Fruit fly (Drosophila melanogaster) whole organism, embryonic: Measurements from ENCODE around the gene CG16965.

Source experiments
- Awh ChIP-seq: fragments of 200-800 bp; sonication (Bioruptor generic); IDR thresholded peaks from 2 replicates; pipeline ENCODE4, ENCODE4 v1.3.6; 2022; ENCODE audit warnings: missing biosample characterization, missing genetic modification characterization
- Blimp-1 ChIP-seq: fragments of 200-800 bp; sonication (Bioruptor generic); optimal IDR thresholded peaks from 3 replicates; lab custom pipeline; 2018; ENCODE audit warnings: missing biosample characterization, missing genetic modification characterization, mild to moderate bottlenecking, moderate library complexity, missing genetic modification reagents
- CG10209 ChIP-seq: fragments of 200-800 bp; sonication (Bioruptor generic); optimal IDR thresholded peaks from 3 replicates; lab custom pipeline; 2017; ENCODE audit warnings: missing biosample characterization, mild to moderate bottlenecking, missing genetic modification characterization, missing genetic modification reagents
- CG13296 ChIP-seq: fragments of 200-800 bp; sonication (Bioruptor generic); optimal IDR thresholded peaks from 3 replicates; lab custom pipeline; 2018; ENCODE audit warnings: missing biosample characterization, mild to moderate bottlenecking, missing genetic modification characterization
- CG14014 ChIP-seq: fragments of 200-800 bp; sonication (Bioruptor generic); IDR thresholded peaks from 2 replicates; pipeline ENCODE4 v1.3.6; 2022; ENCODE audit warnings: missing biosample characterization, missing genetic modification characterization
- CG1603 ChIP-seq: fragments of 200-800 bp; sonication (Bioruptor generic); optimal IDR thresholded peaks from 2 replicates; lab custom pipeline; 2019; ENCODE audit warnings: missing biosample characterization, mild to moderate bottlenecking, missing genetic modification characterization, moderate library complexity
- CG18011 ChIP-seq: fragments of 200-800 bp; sonication (Bioruptor generic); optimal IDR thresholded peaks from 2 replicates; lab custom pipeline; 2017; ENCODE audit warnings: missing biosample characterization, missing genetic modification characterization, mild to moderate bottlenecking, moderate library complexity, missing genotype
- CG2120 ChIP-seq: fragments of 200-800 bp; sonication (Bioruptor generic); optimal IDR thresholded peaks from 3 replicates; lab custom pipeline; 2016; ENCODE audit warnings: missing biosample characterization, missing genetic modification characterization
- CG31224 ChIP-seq: fragments of 200-800 bp; sonication (Bioruptor generic); IDR thresholded peaks from 2 replicates; pipeline ENCODE4 v1.3.6; 2022; ENCODE audit warnings: missing biosample characterization, missing genetic modification characterization
- CG3163 ChIP-seq: fragments of 200-800 bp; sonication (Bioruptor generic); optimal IDR thresholded peaks from 3 replicates; lab custom pipeline; 2016; ENCODE audit warnings: missing biosample characterization, missing genetic modification characterization
- CG3726 ChIP-seq: fragments of 200-800 bp; sonication (Bioruptor generic); IDR thresholded peaks from 3 replicates; pipeline ENCODE4, ENCODE4 v1.3.6; 2022; ENCODE audit warnings: missing biosample characterization, missing genetic modification characterization
- CG3995 ChIP-seq: fragments of 200-800 bp; sonication (Bioruptor generic); optimal IDR thresholded peaks from 3 replicates; lab custom pipeline; 2016; ENCODE audit warnings: missing biosample characterization, missing genetic modification characterization
- CG6854 ChIP-seq: fragments of 200-800 bp; sonication (Bioruptor generic); optimal IDR thresholded peaks from 3 replicates; lab custom pipeline; 2017; ENCODE audit warnings: missing biosample characterization, mild to moderate bottlenecking, missing genetic modification characterization
- CG7372 ChIP-seq: fragments of 200-800 bp; sonication (Bioruptor generic); IDR thresholded peaks from 2 replicates; pipeline ENCODE4 v1.3.6; 2022; ENCODE audit warnings: missing biosample characterization, missing genetic modification characterization
- CG7963 ChIP-seq: fragments of 200-800 bp; sonication (Bioruptor generic); IDR thresholded peaks from 3 replicates; pipeline ENCODE4 v1.3.6; 2022; ENCODE audit warnings: missing biosample characterization, missing genetic modification characterization; ENCODE audit not compliant: partially characterized antibody
- CG8281 ChIP-seq: fragments of 200-800 bp; sonication (Bioruptor generic); optimal IDR thresholded peaks from 2 replicates; lab custom pipeline; 2018; ENCODE audit warnings: missing biosample characterization, mild to moderate bottlenecking, missing genetic modification characterization, moderate library complexity
- D ChIP-seq, 2 experiments: fragments of 200-800 bp in 1 of 2; fragments of >200 bp in 1 of 2; sonication (Bioruptor generic) in 1 of 2; optimal IDR thresholded peaks; 2 replicates in 1 of 2; 3 replicates in 1 of 2; lab custom pipeline; 2017; ENCODE audit warnings: mild to moderate bottlenecking in 1 of 2, missing biosample characterization in 1 of 2, missing genetic modification characterization in 1 of 2, missing genetic modification reagents in 1 of 2
- D19B ChIP-seq: fragments of 200-800 bp; sonication (Bioruptor generic); optimal IDR thresholded peaks from 2 replicates; lab custom pipeline; 2017; ENCODE audit warnings: missing biosample characterization, mild to moderate bottlenecking, missing genetic modification characterization
- Deaf1 ChIP-seq: fragments of 200-800 bp; optimal IDR thresholded peaks from 3 replicates; lab custom pipeline; 2019; ENCODE audit warnings: missing biosample characterization, mild to moderate bottlenecking, missing genetic modification characterization, moderate library complexity
- Dip2 ChIP-seq: fragments of 200-800 bp; sonication (Bioruptor generic); IDR thresholded peaks from 2 replicates; pipeline ENCODE4 v1.3.6; 2022; ENCODE audit warnings: missing biosample characterization, missing genetic modification characterization
- Doc3 ChIP-seq: fragments of 200-800 bp; sonication (Bioruptor generic); IDR thresholded peaks from 3 replicates; pipeline ENCODE4 v1.3.6; 2022; ENCODE audit warnings: missing biosample characterization, missing genetic modification characterization; ENCODE audit not compliant: partially characterized antibody
- GATAe ChIP-seq: fragments of 200-800 bp; sonication (Bioruptor generic); conservative IDR thresholded peaks from 2 replicates; pipeline ENCODE4 v1.3.6; 2022; ENCODE audit warnings: missing biosample characterization, missing genetic modification characterization
- Gsc ChIP-seq: fragments of 200-800 bp; sonication (Bioruptor generic); IDR thresholded peaks from 2 replicates; pipeline ENCODE4 v1.3.6; 2022; ENCODE audit warnings: missing biosample characterization, missing genetic modification characterization
- HHEX ChIP-seq: fragments of 200-800 bp; sonication (Bioruptor generic); optimal IDR thresholded peaks from 3 replicates; lab custom pipeline; 2017; ENCODE audit warnings: missing biosample characterization, mild to moderate bottlenecking, missing genetic modification characterization, missing genetic modification reagents
- HLH54F ChIP-seq: fragments of 200-800 bp; sonication (Bioruptor generic); optimal IDR thresholded peaks from 3 replicates; lab custom pipeline; 2016; ENCODE audit warnings: missing biosample characterization, missing genetic modification characterization
- Lpt ChIP-seq: fragments of >200 bp; optimal IDR thresholded peaks from 2 replicates; lab custom pipeline; 2018; ENCODE audit warnings: missing biosample characterization, missing genetic modification characterization
- MESR4 ChIP-seq: fragments of 200-800 bp; sonication (Bioruptor generic); optimal IDR thresholded peaks from 2 replicates; lab custom pipeline; 2018; ENCODE audit warnings: missing biosample characterization, mild to moderate bottlenecking, missing genetic modification characterization, moderate library complexity
- Rx ChIP-seq: fragments of 200-800 bp; sonication (Bioruptor generic); IDR thresholded peaks from 2 replicates; pipeline ENCODE4 v1.3.6; 2022; ENCODE audit warnings: missing biosample characterization, missing genetic modification characterization
- Sry-δ ChIP-seq: fragments of 200-800 bp; sonication (Bioruptor generic); optimal IDR thresholded peaks from 2 replicates; lab custom pipeline; 2016; ENCODE audit warnings: missing biosample characterization, missing genetic modification characterization
- Ssrp ChIP-seq: fragments of 200-800 bp; sonication (Bioruptor generic); optimal IDR thresholded peaks from 2 replicates; lab custom pipeline; 2018; ENCODE audit warnings: missing biosample characterization, mild to moderate bottlenecking, missing genetic modification characterization, moderate library complexity
- Trl ChIP-seq, 3 experiments: fragments of >200 bp in 2 of 3; fragments of 200-800 bp in 1 of 3; sonication (Bioruptor generic) in 1 of 3; optimal IDR thresholded peaks; 2 replicates in 1 of 3; 3 replicates in 2 of 3; lab custom pipeline; 2016 to 2017; ENCODE audit warnings: missing biosample characterization in 1 of 3, missing genetic modification characterization in 1 of 3
- cas ChIP-seq: fragments of 200-800 bp; sonication (Bioruptor generic); IDR thresholded peaks from 2 replicates; pipeline ENCODE4 v1.3.6; 2022; ENCODE audit warnings: missing biosample characterization, missing genetic modification characterization
- disco-r ChIP-seq: fragments of 200-800 bp; sonication (Bioruptor generic); optimal IDR thresholded peaks from 2 replicates; lab custom pipeline; 2016; ENCODE audit warnings: missing biosample characterization, missing genetic modification characterization
- ems ChIP-seq: fragments of 200-800 bp; sonication (Bioruptor generic); optimal IDR thresholded peaks from 3 replicates; lab custom pipeline; 2016; ENCODE audit warnings: missing biosample characterization, missing genetic modification characterization
- fu2 ChIP-seq: fragments of 200-800 bp; sonication (Bioruptor generic); optimal IDR thresholded peaks from 2 replicates; lab custom pipeline; 2016; ENCODE audit warnings: missing biosample characterization, missing genetic modification characterization
- gcm2 ChIP-seq: fragments of 200-800 bp; sonication (Bioruptor generic); optimal IDR thresholded peaks from 2 replicates; lab custom pipeline; 2016; ENCODE audit warnings: missing biosample characterization, missing genetic modification characterization
- gro ChIP-seq: fragments of 200-800 bp; sonication (Bioruptor generic); optimal IDR thresholded peaks from 2 replicates; lab custom pipeline; 2016; ENCODE audit warnings: missing biosample characterization, missing genetic modification characterization
- ind ChIP-seq: fragments of 200-800 bp; sonication (Bioruptor generic); optimal IDR thresholded peaks from 3 replicates; lab custom pipeline; 2016; ENCODE audit warnings: missing biosample characterization, missing genetic modification characterization
- jumu ChIP-seq: fragments of 200-800 bp; sonication (Bioruptor generic); optimal IDR thresholded peaks from 3 replicates; lab custom pipeline; 2016; ENCODE audit warnings: missing biosample characterization, missing genetic modification characterization
- lmd ChIP-seq: fragments of 200-800 bp; sonication (Bioruptor generic); IDR thresholded peaks from 2 replicates; pipeline ENCODE4 v1.3.6; 2022; ENCODE audit warnings: missing biosample characterization, missing genetic modification characterization
- luna ChIP-seq: fragments of 200-800 bp; sonication (Bioruptor generic); optimal IDR thresholded peaks from 2 replicates; lab custom pipeline; 2016; ENCODE audit warnings: missing biosample characterization, missing genetic modification characterization
- mirr ChIP-seq: fragments of 200-800 bp; sonication (Bioruptor generic); optimal IDR thresholded peaks from 3 replicates; lab custom pipeline; 2018; ENCODE audit warnings: missing biosample characterization, mild to moderate bottlenecking, missing genetic modification characterization
- peb ChIP-seq: fragments of 200-800 bp; sonication (Bioruptor generic); IDR thresholded peaks from 2 replicates; pipeline ENCODE4 v1.3.6; 2022; ENCODE audit warnings: missing biosample characterization, missing genetic modification characterization
- pfk ChIP-seq: fragments of 200-800 bp; sonication (Bioruptor generic); optimal IDR thresholded peaks from 2 replicates; lab custom pipeline; 2018; ENCODE audit warnings: missing biosample characterization, mild to moderate bottlenecking, missing genetic modification characterization, moderate library complexity
- sqz ChIP-seq: fragments of 200-800 bp; sonication (Bioruptor generic); optimal IDR thresholded peaks from 3 replicates; lab custom pipeline; 2018; ENCODE audit warnings: missing biosample characterization, mild to moderate bottlenecking, missing genetic modification characterization
- tin ChIP-seq: fragments of 200-800 bp; sonication (Bioruptor generic); optimal IDR thresholded peaks from 3 replicates; lab custom pipeline; 2016; ENCODE audit warnings: missing biosample characterization, missing genetic modification characterization
- tna ChIP-seq: fragments of 200-800 bp; sonication (Bioruptor generic); IDR thresholded peaks from 2 replicates; pipeline ENCODE4 v1.3.6; 2022; ENCODE audit warnings: missing biosample characterization, missing genetic modification characterization; ENCODE audit not compliant: partially characterized antibody
- unc-4 ChIP-seq: fragments of 200-800 bp; sonication (Bioruptor generic); IDR thresholded peaks from 2 replicates; pipeline ENCODE4 v1.3.6; 2022; ENCODE audit warnings: missing biosample characterization, missing genetic modification characterization; ENCODE audit not compliant: partially characterized antibody
- unpg ChIP-seq: fragments of 200-800 bp; sonication (Bioruptor generic); optimal IDR thresholded peaks from 3 replicates; lab custom pipeline; 2018; ENCODE audit warnings: missing biosample characterization, mild to moderate bottlenecking, missing genetic modification characterization, moderate library complexity

Gene CG16965

DNA sequence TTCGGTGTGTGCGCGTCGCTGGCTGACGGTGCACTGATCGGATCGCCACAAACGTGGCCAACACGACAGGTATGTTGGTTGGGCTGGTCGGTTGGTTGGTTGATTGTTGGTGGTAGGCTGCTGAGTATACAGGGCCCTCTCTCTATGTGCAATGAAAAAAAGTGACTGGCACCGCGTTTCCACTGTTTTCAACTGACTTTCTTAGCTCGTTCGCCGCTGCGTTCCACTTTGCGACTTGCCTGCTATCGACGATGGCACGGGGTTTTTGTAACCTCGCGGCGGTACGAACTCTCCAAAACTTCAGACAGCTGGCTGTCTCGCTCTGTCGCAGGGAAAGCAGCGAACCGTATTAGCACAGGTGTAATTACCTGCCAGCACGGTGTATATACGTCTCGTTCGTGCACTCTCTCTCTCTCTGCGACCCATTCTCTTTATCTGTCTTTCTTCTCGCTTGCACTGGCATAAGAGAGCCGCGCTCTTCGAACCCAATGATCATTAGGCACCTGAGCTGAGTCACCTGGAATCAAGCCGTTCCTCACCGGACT is 10.5 kb upstream of the CG16965 start (continued):
- TF ChIP-seq GATAe (GFP tag; lab: Robert Waterston, UW) = peak; percentile 54; the same call in 1 of the 2 replicates
- TF ChIP-seq Doc3 = no peak
- TF ChIP-seq Deaf1 (tag; lab: Kevin White, UChicago) = peak; percentile 78
- TF ChIP-seq tna (GFP tag; lab: Robert Waterston, UW) = no peak
- TF ChIP-seq MESR4 (GFP tag; lab: Kevin White, UChicago) = no peak
- no peak for TF ChIP-seq cas (GFP tag; lab: Robert Waterston, UW)
- TF ChIP-seq D19B (GFP tag; lab: Kevin White, UChicago) = no peak
- no peak for TF ChIP-seq CG7372 (GFP tag; lab: Robert Waterston, UW)
- no peak for TF ChIP-seq CG10209 (GFP tag; lab: Kevin White, UChicago)
- no peak for TF ChIP-seq gcm2 (GFP tag; lab: Kevin White, UChicago)
- no peak for TF ChIP-seq D (optimal IDR thresholded peaks at IDR 0.05; lab: Kevin White, UChicago)
- TF ChIP-seq D (GFP tag; optimal IDR thresholded peaks at IDR 0.05; lab: Kevin White, UChicago) = no peak
- TF ChIP-seq CG8281 = no peak
- 0 out of 2 replicates have a peak, but pooled peaks have one; percentile 35 for TF ChIP-seq Awh
- no peak for TF ChIP-seq Ssrp
- peak; percentile 67 for TF ChIP-seq mirr (GFP tag; lab: Kevin White, UChicago)
- peak; percentile 9 for TF ChIP-seq CG1603 (tag; lab: Kevin White, UChicago)
- TF ChIP-seq CG31224 (GFP tag; lab: Robert Waterston, UW) = no peak
- TF ChIP-seq Dip2 = no peak
- no peak for TF ChIP-seq Lpt (GFP tag; lab: Kevin White, UChicago)
- no peak for TF ChIP-seq fu2 (GFP tag; lab: Kevin White, UChicago)
- TF ChIP-seq CG6854 (GFP tag; lab: Kevin White, UChicago) = peak; percentile 5
- no peak for TF ChIP-seq gro (GFP tag; lab: Kevin White, UChicago)
- peak; percentile 39; the same call in 1 of the 2 replicates for TF ChIP-seq CG14014 (GFP tag; lab: Robert Waterston, UW)
- no peak for TF ChIP-seq lmd (GFP tag; lab: Robert Waterston, UW)
- TF ChIP-seq sqz = no peak
- TF ChIP-seq CG18011 (GFP tag; lab: Kevin White, UChicago) = no peak
- TF ChIP-seq ems (GFP tag; lab: Kevin White, UChicago) = no peak
- TF ChIP-seq CG7963 (GFP tag; lab: Robert Waterston, UW) = 0 out of 3 replicates have a peak, but pooled peaks have one; percentile 36
- TF ChIP-seq CG3726 (GFP tag; lab: Robert Waterston, UW) = peak; percentile 66; the same call in 1 of the 3 replicates
- no peak for TF ChIP-seq CG13296 (GFP tag; lab: Kevin White, UChicago)
- peak; percentile 88 to 94 for TF ChIP-seq Trl (optimal IDR thresholded peaks at IDR 0.05; lab: Kevin White, UChicago)
- peak; percentile 55 for TF ChIP-seq Trl (GFP tag; optimal IDR thresholded peaks at IDR 0.05; lab: Kevin White, UChicago)
- no peak for TF ChIP-seq unc-4 (GFP tag; lab: Robert Waterston, UW)
- TF ChIP-seq Gsc (GFP tag; lab: Robert Waterston, UW) = no peak
- no peak for TF ChIP-seq luna
- TF ChIP-seq CG3163 = peak; percentile 99
- TF ChIP-seq disco-r (GFP tag; lab: Kevin White, UChicago) = no peak
- TF ChIP-seq peb (GFP tag; lab: Robert Waterston, UW) = no peak
- TF ChIP-seq HHEX = peak; percentile 23
- no peak for TF ChIP-seq Sry-δ (GFP tag; lab: Kevin White, UChicago)
- TF ChIP-seq CG3995 (GFP tag; lab: Kevin White, UChicago) = peak; percentile 69
- no peak for TF ChIP-seq Rx (GFP tag; lab: Robert Waterston, UW)
- TF ChIP-seq pfk (GFP tag; lab: Kevin White, UChicago) = peak; percentile 31
- TF ChIP-seq tin (GFP tag; lab: Kevin White, UChicago) = no peak
- peak; percentile 30 for TF ChIP-seq unpg
- no peak for TF ChIP-seq jumu (GFP tag; lab: Kevin White, UChicago)
- peak; percentile 15 for TF ChIP-seq Blimp-1 (GFP tag; lab: Kevin White, UChicago)
- TF ChIP-seq ind (GFP tag; lab: Kevin White, UChicago) = no peak
- no peak for TF ChIP-seq HLH54F (GFP tag; lab: Kevin White, UChicago)
- no peak for TF ChIP-seq CG2120
